Fruit fly (Drosophila melanogaster): ENCODE data around the gene CG44355.

- TF ChIP-seq dl (GFP tag; optimal IDR thresholded peaks at IDR 0.05; ENCODE audit: insufficient read depth in 1 of 2, partially characterized antibody in 2 of 2) (no peak), usp (GFP tag; optimal IDR thresholded peaks at IDR 0.05) (no peak), CG32264 (GFP tag; optimal IDR thresholded peaks at IDR 0.05) (no peak), N (GFP tag; optimal IDR thresholded peaks at IDR 0.05) (no peak), woc (GFP tag; optimal IDR thresholded peaks at IDR 0.05) (no peak), Myc (optimal IDR thresholded peaks at IDR 0.05) (no peak), sv (GFP tag; optimal IDR thresholded peaks at IDR 0.05) (no peak), pan (optimal IDR thresholded peaks at IDR 0.05) (no peak), brk (GFP tag; optimal IDR thresholded peaks at IDR 0.05) (no peak), rgr (GFP tag; optimal IDR thresholded peaks at IDR 0.05) (no peak)
These were observed 32.7 kb upstream of the CG44355 start for dm6 chr3L:12277880-12278287.

All from whole organism, wandering third instar larva.